Worm (Caenorhabditis elegans) whole organism, late embryonic: Measurements from ENCODE around the gene clec-10.

Experiments used
- C08G9.2 ChIP-seq: sonication (generic microtip); optimal IDR thresholded peaks from 2 replicates; lab custom pipeline; 2016; ENCODE audit warnings: mild to moderate bottlenecking, missing genetic modification characterization, moderate library complexity, missing compliant biosample characterization
- C38D4.7 ChIP-seq: fragments of 200-800 bp; sonication (Bioruptor generic); optimal IDR thresholded peaks from 2 replicates; lab custom pipeline; 2018; ENCODE audit warnings: mild to moderate bottlenecking, missing genetic modification characterization, moderate library complexity, missing compliant biosample characterization
- F13H6.1 ChIP-seq: sonication (generic microtip); optimal IDR thresholded peaks from 2 replicates; lab custom pipeline; 2016; ENCODE audit warnings: missing genetic modification characterization, missing compliant biosample characterization
- K02D7.2 ChIP-seq: sonication (generic microtip); optimal IDR thresholded peaks from 2 replicates; lab custom pipeline; 2017; ENCODE audit warnings: mild to moderate bottlenecking, missing genetic modification characterization, missing compliant biosample characterization
- T23F11.4 ChIP-seq: fragments of 200-800 bp; sonication (Bioruptor generic); optimal IDR thresholded peaks from 2 replicates; lab custom pipeline; 2018; ENCODE audit warnings: mild to moderate bottlenecking, missing genetic modification characterization, missing compliant biosample characterization
- Y22D7AL.16 ChIP-seq: sonication (generic microtip); optimal IDR thresholded peaks from 2 replicates; lab custom pipeline; 2016; ENCODE audit warnings: missing genetic modification characterization, missing compliant biosample characterization
- ama-1 ChIP-seq: fragments of 150-350 bp; optimal IDR thresholded peaks from 2 replicates; lab custom pipeline; 2014
- ceh-14 ChIP-seq: sonication (generic microtip); optimal IDR thresholded peaks from 2 replicates; lab custom pipeline; 2016; ENCODE audit warnings: missing genotype, missing genetic modification characterization, missing compliant biosample characterization
- ceh-18 ChIP-seq: sonication (generic microtip); optimal IDR thresholded peaks from 2 replicates; lab custom pipeline; 2016; ENCODE audit warnings: missing genetic modification characterization, missing compliant biosample characterization
- ceh-19 ChIP-seq: fragments of 200-800 bp; sonication (Bioruptor generic); optimal IDR thresholded peaks from 2 replicates; lab custom pipeline; 2018; ENCODE audit warnings: mild to moderate bottlenecking, missing genetic modification characterization, missing compliant biosample characterization
- ceh-2 ChIP-seq: sonication (generic microtip); optimal IDR thresholded peaks from 2 replicates; lab custom pipeline; 2016; ENCODE audit warnings: missing genotype, missing genetic modification characterization, missing compliant biosample characterization
- ceh-22 ChIP-seq: sonication (generic microtip); optimal IDR thresholded peaks from 2 replicates; lab custom pipeline; 2017; ENCODE audit warnings: missing biosample characterization, missing genetic modification characterization
- ceh-24 ChIP-seq: sonication (generic microtip); optimal IDR thresholded peaks from 2 replicates; lab custom pipeline; 2016; ENCODE audit warnings: mild to moderate bottlenecking, missing genetic modification characterization, missing compliant biosample characterization
- ceh-31 ChIP-seq: sonication (generic microtip); optimal IDR thresholded peaks from 2 replicates; lab custom pipeline; 2016; ENCODE audit warnings: missing genetic modification characterization, missing compliant biosample characterization
- ceh-45 ChIP-seq: fragments of 200-800 bp; sonication (Bioruptor generic); IDR thresholded peaks from 2 replicates; pipeline ENCODE4 v1.3.6; 2022; ENCODE audit warnings: missing genetic modification reagents, missing genetic modification characterization, missing compliant biosample characterization
- ceh-6 ChIP-seq: fragments of 200-800 bp; sonication (Bioruptor generic); optimal IDR thresholded peaks from 2 replicates; lab custom pipeline; 2018; ENCODE audit warnings: mild to moderate bottlenecking, missing genetic modification characterization, missing compliant biosample characterization
- ceh-9 ChIP-seq: sonication (generic microtip); optimal IDR thresholded peaks from 2 replicates; lab custom pipeline; 2016; ENCODE audit warnings: mild to moderate bottlenecking, missing genetic modification characterization, inconsistent platforms, missing compliant biosample characterization
- che-1 ChIP-seq: sonication (generic microtip); optimal IDR thresholded peaks from 2 replicates; lab custom pipeline; 2016; ENCODE audit warnings: mild to moderate bottlenecking, missing genetic modification characterization, missing compliant biosample characterization
- dve-1 ChIP-seq: sonication (generic microtip); optimal IDR thresholded peaks from 2 replicates; lab custom pipeline; 2017; ENCODE audit warnings: antibody characterized with exemption, mild to moderate bottlenecking, missing genetic modification characterization, missing compliant biosample characterization
- elt-4 ChIP-seq: sonication (generic microtip); optimal IDR thresholded peaks from 2 replicates; lab custom pipeline; 2016; ENCODE audit warnings: missing genetic modification characterization, missing compliant biosample characterization
- ets-4 ChIP-seq: sonication (generic microtip); optimal IDR thresholded peaks from 2 replicates; lab custom pipeline; 2016; ENCODE audit warnings: missing genetic modification characterization, missing compliant biosample characterization
- eyg-1 ChIP-seq: sonication (generic microtip); optimal IDR thresholded peaks from 2 replicates; lab custom pipeline; 2016; ENCODE audit warnings: missing genotype, missing genetic modification characterization, missing compliant biosample characterization
- fax-1 ChIP-seq: sonication (generic microtip); optimal IDR thresholded peaks from 2 replicates; lab custom pipeline; 2016; ENCODE audit warnings: missing genotype, missing genetic modification characterization, missing compliant biosample characterization
- fkh-10 ChIP-seq: fragments of 150-350 bp; optimal IDR thresholded peaks from 2 replicates; lab custom pipeline; 2014; ENCODE audit warnings: missing biosample characterization, missing genetic modification reagents, missing genetic modification characterization
- fkh-6 ChIP-seq: sonication (generic microtip); optimal IDR thresholded peaks from 2 replicates; lab custom pipeline; 2016; ENCODE audit warnings: missing genetic modification characterization, missing compliant biosample characterization
- hlh-15 ChIP-seq: sonication (generic microtip); optimal IDR thresholded peaks from 2 replicates; lab custom pipeline; 2016; ENCODE audit warnings: missing genetic modification characterization, missing compliant biosample characterization
- hlh-8 ChIP-seq: sonication (generic microtip); optimal IDR thresholded peaks from 2 replicates; lab custom pipeline; 2016; ENCODE audit warnings: missing genotype, missing genetic modification characterization, missing compliant biosample characterization
- lim-6 ChIP-seq: sonication (generic microtip); optimal IDR thresholded peaks from 2 replicates; lab custom pipeline; 2016; ENCODE audit warnings: missing genetic modification characterization, missing compliant biosample characterization
- lin-11 ChIP-seq: fragments of 200-800 bp; sonication (Bioruptor generic); optimal IDR thresholded peaks from 2 replicates; lab custom pipeline; 2018; ENCODE audit warnings: mild to moderate bottlenecking, missing genetic modification characterization, missing compliant biosample characterization
- madf-2 ChIP-seq: sonication (generic microtip); optimal IDR thresholded peaks from 2 replicates; lab custom pipeline; 2017; ENCODE audit warnings: missing genetic modification characterization, missing compliant biosample characterization
- mec-3 ChIP-seq: sonication (generic microtip); optimal IDR thresholded peaks from 2 replicates; lab custom pipeline; 2016; ENCODE audit warnings: borderline replicate concordance, missing genetic modification characterization, missing compliant biosample characterization
- nfya-1 ChIP-seq: sonication (generic microtip); optimal IDR thresholded peaks from 2 replicates; lab custom pipeline; 2017; ENCODE audit warnings: missing genetic modification characterization, mild to moderate bottlenecking, missing compliant biosample characterization, antibody characterized with exemption, moderate library complexity
- npax-4 ChIP-seq: sonication (generic microtip); optimal IDR thresholded peaks from 2 replicates; lab custom pipeline; 2016; ENCODE audit warnings: missing genetic modification characterization, missing compliant biosample characterization
- pat-9 ChIP-seq: fragments of 200-800 bp; sonication (Bioruptor generic); optimal IDR thresholded peaks from 2 replicates; lab custom pipeline; 2018; ENCODE audit warnings: mild to moderate bottlenecking, missing genetic modification characterization, moderate library complexity, missing compliant biosample characterization
- pax-1 ChIP-seq: fragments of 150-350 bp; optimal IDR thresholded peaks from 2 replicates; lab custom pipeline; 2014; ENCODE audit warnings: missing biosample characterization, missing genetic modification characterization
- pha-2 ChIP-seq: sonication (generic microtip); optimal IDR thresholded peaks from 2 replicates; lab custom pipeline; 2017; ENCODE audit warnings: mild to moderate bottlenecking, missing genetic modification characterization, missing compliant biosample characterization
- pha-4 ChIP-seq: fragments of 150-350 bp; optimal IDR thresholded peaks from 2 replicates; lab custom pipeline; 2018; ENCODE audit warnings: missing biosample characterization, missing genetic modification reagents, missing genetic modification characterization
- pros-1 ChIP-seq: fragments of 150-350 bp; optimal IDR thresholded peaks from 2 replicates; lab custom pipeline; 2014; ENCODE audit warnings: missing biosample characterization, missing genetic modification reagents, missing genetic modification characterization
- ref-2 ChIP-seq: sonication (generic microtip); optimal IDR thresholded peaks from 2 replicates; lab custom pipeline; 2016; ENCODE audit warnings: missing genetic modification characterization, missing compliant biosample characterization
- sox-2 ChIP-seq: fragments of 200-800 bp; sonication (Bioruptor generic); IDR thresholded peaks from 2 replicates; pipeline ENCODE4 v1.3.6; 2022; ENCODE audit warnings: missing genetic modification reagents, missing genetic modification characterization, missing compliant biosample characterization
- syd-9 ChIP-seq: sonication (generic microtip); optimal IDR thresholded peaks from 2 replicates; lab custom pipeline; 2016; ENCODE audit warnings: mild to moderate bottlenecking, missing genetic modification characterization, moderate library complexity, missing compliant biosample characterization
- tbx-2 ChIP-seq: sonication (generic microtip); optimal IDR thresholded peaks from 2 replicates; lab custom pipeline; 2016; ENCODE audit warnings: missing genetic modification characterization, missing compliant biosample characterization
- ttx-3 ChIP-seq: sonication (generic microtip); optimal IDR thresholded peaks from 2 replicates; lab custom pipeline; 2016; ENCODE audit warnings: missing genetic modification reagents, missing genetic modification characterization, missing compliant biosample characterization
- unc-3 ChIP-seq, 2 experiments: fragments of 200-800 bp in 1 of 2; sonication (Bioruptor generic) in 1 of 2; sonication (generic microtip) in 1 of 2; conservative IDR thresholded peaks in 1 of 2; optimal IDR thresholded peaks in 1 of 2; 2 replicates each; pipeline versions ENCODE4 v1.3.6 to Lab custom; 2016 to 2022; ENCODE audit warnings: missing compliant biosample characterization in 2 of 2, missing genetic modification characterization in 2 of 2, missing genetic modification reagents in 1 of 2
- unc-42 ChIP-seq: sonication (generic microtip); optimal IDR thresholded peaks from 2 replicates; lab custom pipeline; 2016; ENCODE audit warnings: missing genotype, missing genetic modification characterization, missing compliant biosample characterization
- unc-55 ChIP-seq: sonication (generic microtip); optimal IDR thresholded peaks from 2 replicates; lab custom pipeline; 2017; ENCODE audit warnings: missing biosample characterization, missing genetic modification reagents, missing genetic modification characterization
- zip-5 ChIP-seq: sonication (generic microtip); optimal IDR thresholded peaks from 2 replicates; lab custom pipeline; 2016; ENCODE audit warnings: missing genetic modification characterization, missing compliant biosample characterization
- ztf-16 ChIP-seq: sonication (generic microtip); optimal IDR thresholded peaks from 2 replicates; lab custom pipeline; 2017; ENCODE audit warnings: missing genetic modification characterization, missing compliant biosample characterization

clec-10 gene

DNA sequence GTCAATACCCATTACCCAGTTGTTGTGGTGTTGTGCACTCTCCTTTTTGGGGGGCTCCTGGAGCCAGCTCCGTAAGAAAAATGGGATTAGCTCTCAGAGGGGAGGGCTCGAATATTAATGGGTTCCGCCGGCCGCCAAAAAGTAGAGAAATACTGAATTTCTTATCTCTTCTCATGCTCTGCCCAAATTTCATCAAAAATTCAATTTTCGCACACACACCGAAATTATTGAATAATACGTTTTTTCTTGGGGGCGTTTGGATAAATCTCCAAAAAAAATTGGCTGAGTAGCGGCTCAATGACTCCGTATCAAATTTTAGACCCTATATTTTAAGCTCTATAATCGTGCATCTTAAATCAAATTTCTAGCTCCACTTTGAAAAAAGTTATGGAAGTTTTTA lies 2.3 kb upstream of the clec-10 start:
- TF ChIP-seq unc-42 = peak; percentile 81
- no peak for TF ChIP-seq T23F11.4 (GFP tag; lab: Kevin White, UChicago)
- TF ChIP-seq, all 69 proteins: peak for 1

DNA sequence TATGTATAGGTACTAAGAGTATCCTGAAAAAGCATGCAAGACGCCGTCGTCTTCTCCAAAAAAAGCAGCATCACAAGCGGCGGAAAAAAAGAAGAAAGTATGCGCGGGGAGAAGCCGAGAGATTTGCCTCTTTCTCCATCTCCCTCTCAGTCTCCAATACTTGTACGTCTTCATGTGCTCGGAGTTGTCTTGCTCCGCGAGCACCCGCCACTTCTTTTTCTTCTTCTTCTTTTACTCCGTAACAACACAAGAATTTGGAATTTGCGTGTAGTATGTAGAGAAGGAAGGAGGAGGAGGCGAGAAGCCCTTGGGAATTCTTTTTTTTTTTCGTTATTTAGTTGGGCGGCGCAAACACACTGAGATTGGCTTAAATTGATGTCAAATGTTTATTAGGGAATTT lies 1.3 kb upstream of the clec-10 start:
- TF ChIP-seq hlh-8 (tag; lab: Kevin White, UChicago) (no peak), ceh-31 (tag; lab: Kevin White, UChicago) (peak; percentile 9), pax-1 (tag; lab: Kevin White, UChicago) (no peak), ceh-22 (tag; lab: Kevin White, UChicago) (no peak), zip-5 (tag; lab: Kevin White, UChicago) (no peak), unc-55 (GFP tag; lab: Kevin White, UChicago) (no peak), npax-4 (tag; lab: Kevin White, UChicago) (no peak), ceh-18 (tag; lab: Kevin White, UChicago) (no peak), fkh-6 (no peak), lim-6 (tag; lab: Kevin White, UChicago) (no peak), ceh-24 (tag; lab: Kevin White, UChicago) (no peak), ets-4 (tag; lab: Kevin White, UChicago) (no peak), nfya-1 (tag; lab: Kevin White, UChicago) (peak; percentile 8), ceh-6 (no peak), C38D4.7 (GFP tag; lab: Kevin White, UChicago) (no peak), eyg-1 (tag; lab: Kevin White, UChicago) (no peak), Y22D7AL.16 (no peak), ttx-3 (tag; lab: Kevin White, UChicago) (no peak), pat-9 (tag; lab: Kevin White, UChicago) (no peak), tbx-2 (no peak), fax-1 (no peak), unc-42 (peak; percentile 41), ceh-9 (no peak), elt-4 (tag; lab: Kevin White, UChicago) (no peak), pha-2 (tag; lab: Kevin White, UChicago) (no peak), K02D7.2 (tag; lab: Kevin White, UChicago) (no peak), dve-1 (tag; lab: Kevin White, UChicago) (no peak), madf-2 (tag; lab: Kevin White, UChicago) (no peak), fkh-10 (GFP tag; lab: Kevin White, UChicago) (no peak), ztf-16 (tag; lab: Kevin White, UChicago) (no peak), unc-3 (GFP tag; conservative IDR thresholded peaks at IDR 0.05; lab: Robert Waterston, UW) (0 out of 2 replicates have a peak, but pooled peaks have one; percentile 7), unc-3 (tag; optimal IDR thresholded peaks at IDR 0.05; lab: Kevin White, UChicago) (peak; percentile 63), syd-9 (tag; lab: Kevin White, UChicago) (no peak), che-1 (tag; lab: Kevin White, UChicago) (no peak), ceh-14 (tag; lab: Kevin White, UChicago) (no peak), hlh-15 (no peak), pros-1 (tag; lab: Kevin White, UChicago) (no peak)
- TF ChIP-seq, all 69 proteins: peak for 4

DNA sequence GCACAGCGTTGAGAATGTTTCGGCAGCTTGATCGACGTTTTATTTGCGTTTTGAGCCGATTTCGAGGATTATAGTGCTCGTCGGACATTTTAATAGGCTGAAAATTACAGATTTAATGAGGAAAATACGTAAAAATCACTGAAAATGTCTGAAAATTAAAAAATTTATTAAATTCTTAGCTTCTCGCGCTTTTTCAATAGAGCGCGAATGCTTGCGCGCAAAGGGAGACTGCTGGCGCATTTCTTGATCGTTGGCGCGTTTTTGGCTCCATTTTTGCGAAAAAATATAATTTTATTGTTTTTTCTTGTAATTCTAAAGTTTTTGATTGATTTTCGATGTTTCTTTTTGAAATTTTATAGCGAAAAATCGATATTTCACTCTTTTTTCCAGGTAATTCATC lies 8.4 kb downstream of the clec-10 start, which contains the start of the genes dnsn-1 and C24H12.4:
dnsn-1 (minus strand) TSS at position 101 of the 400 bp plus-strand sequence.
C24H12.4 (plus strand) TSS at position 391 of the 400 bp plus-strand sequence.
- TF ChIP-seq sox-2 (GFP tag; lab: Robert Waterston, UW) (no peak), ttx-3 (tag; lab: Kevin White, UChicago) (no peak), ama-1 (no peak), hlh-15 (no peak), ceh-19 (GFP tag; lab: Kevin White, UChicago) (no peak), madf-2 (tag; lab: Kevin White, UChicago) (no peak), ceh-2 (tag; lab: Kevin White, UChicago) (no peak), F13H6.1 (tag; lab: Kevin White, UChicago) (no peak), ceh-45 (GFP tag; lab: Robert Waterston, UW) (no peak), unc-55 (GFP tag; lab: Kevin White, UChicago) (peak; percentile 71), fkh-6 (no peak), mec-3 (tag; lab: Kevin White, UChicago) (no peak), ref-2 (tag; lab: Kevin White, UChicago) (no peak), ets-4 (tag; lab: Kevin White, UChicago) (no peak), pha-4 (tag; lab: Kevin White, UChicago) (no peak), ceh-24 (tag; lab: Kevin White, UChicago) (no peak), tbx-2 (peak; percentile 55), ceh-14 (tag; lab: Kevin White, UChicago) (no peak), ceh-9 (no peak), syd-9 (tag; lab: Kevin White, UChicago) (no peak), pros-1 (tag; lab: Kevin White, UChicago) (peak; percentile 2), elt-4 (tag; lab: Kevin White, UChicago) (no peak), npax-4 (tag; lab: Kevin White, UChicago) (no peak), ceh-18 (tag; lab: Kevin White, UChicago) (peak; percentile 42), lin-11 (tag; lab: Kevin White, UChicago) (no peak), hlh-8 (tag; lab: Kevin White, UChicago) (no peak), C08G9.2 (no peak), C38D4.7 (GFP tag; lab: Kevin White, UChicago) (no peak)
